Fruit fly (Drosophila melanogaster) whole organism, embryonic: Measurements from ENCODE around the gene Rpn1.

Source experiments
- ATbp ChIP-seq: fragments of 200-800 bp; sonication (Bioruptor generic); optimal IDR thresholded peaks from 2 replicates; lab custom pipeline; 2017; ENCODE audit warnings: missing biosample characterization, mild to moderate bottlenecking, missing genetic modification characterization, missing genetic modification reagents
- Adf1 ChIP-seq: fragments of 200-800 bp; sonication (Bioruptor generic); IDR thresholded peaks from 2 replicates; pipeline ENCODE4 v1.3.6; 2022; ENCODE audit warnings: missing biosample characterization, missing genetic modification characterization
- CG10543 ChIP-seq: fragments of 200-800 bp; sonication (Bioruptor generic); optimal IDR thresholded peaks from 3 replicates; lab custom pipeline; 2017; ENCODE audit warnings: missing biosample characterization, mild to moderate bottlenecking, missing genetic modification characterization, moderate library complexity
- CG10959 ChIP-seq: fragments of 200-800 bp; sonication (Bioruptor generic); IDR thresholded peaks from 2 replicates; pipeline ENCODE4 v1.3.6; 2022; ENCODE audit warnings: missing biosample characterization, missing genetic modification characterization
- CG11695 ChIP-seq: fragments of 200-800 bp; sonication (Bioruptor generic); IDR thresholded peaks from 3 replicates; pipeline ENCODE4 v1.3.6; 2022; ENCODE audit warnings: missing biosample characterization, missing genetic modification characterization
- CG12219 ChIP-seq: fragments of 200-800 bp; sonication (Bioruptor generic); optimal IDR thresholded peaks from 3 replicates; lab custom pipeline; 2018; ENCODE audit warnings: missing biosample characterization, mild to moderate bottlenecking, missing genetic modification characterization
- CG13287 ChIP-seq: fragments of 200-800 bp; sonication (Bioruptor generic); IDR thresholded peaks from 2 replicates; pipeline ENCODE4 v1.3.6; 2022; ENCODE audit warnings: missing biosample characterization, missing genetic modification characterization; ENCODE audit not compliant: partially characterized antibody
- CG13624 ChIP-seq: fragments of 200-800 bp; sonication (Bioruptor generic); optimal IDR thresholded peaks from 2 replicates; lab custom pipeline; 2016; ENCODE audit warnings: missing biosample characterization, missing genetic modification characterization
- CG14667 ChIP-seq: fragments of 200-800 bp; sonication (Bioruptor generic); IDR thresholded peaks from 2 replicates; pipeline ENCODE4 v1.3.6; 2022; ENCODE audit warnings: missing biosample characterization, missing genetic modification characterization
- CG1603 ChIP-seq: fragments of 200-800 bp; sonication (Bioruptor generic); optimal IDR thresholded peaks from 2 replicates; lab custom pipeline; 2019; ENCODE audit warnings: missing biosample characterization, mild to moderate bottlenecking, missing genetic modification characterization, moderate library complexity
- CG18011 ChIP-seq: fragments of 200-800 bp; sonication (Bioruptor generic); optimal IDR thresholded peaks from 2 replicates; lab custom pipeline; 2017; ENCODE audit warnings: missing biosample characterization, missing genetic modification characterization, mild to moderate bottlenecking, moderate library complexity, missing genotype
- CG2199 ChIP-seq: fragments of 200-800 bp; sonication (Bioruptor generic); IDR thresholded peaks from 3 replicates; pipeline ENCODE4 v1.3.6; 2022; ENCODE audit warnings: missing biosample characterization, missing genetic modification characterization
- CG3163 ChIP-seq: fragments of 200-800 bp; sonication (Bioruptor generic); optimal IDR thresholded peaks from 3 replicates; lab custom pipeline; 2016; ENCODE audit warnings: missing biosample characterization, missing genetic modification characterization
- CG32532 ChIP-seq: fragments of 200-800 bp; sonication (Bioruptor generic); IDR thresholded peaks from 2 replicates; pipeline ENCODE4 v1.3.6; 2022; ENCODE audit warnings: missing biosample characterization, missing genetic modification characterization
- CG3995 ChIP-seq: fragments of 200-800 bp; sonication (Bioruptor generic); optimal IDR thresholded peaks from 3 replicates; lab custom pipeline; 2016; ENCODE audit warnings: missing biosample characterization, missing genetic modification characterization
- CG6813 ChIP-seq: fragments of 200-800 bp; sonication (Bioruptor generic); optimal IDR thresholded peaks from 2 replicates; lab custom pipeline; 2017; ENCODE audit warnings: missing biosample characterization, missing genetic modification characterization, mild to moderate bottlenecking, moderate library complexity, missing genetic modification reagents
- CG7987 ChIP-seq: fragments of 200-800 bp; sonication (Bioruptor generic); optimal IDR thresholded peaks from 2 replicates; lab custom pipeline; 2018; ENCODE audit warnings: missing biosample characterization, mild to moderate bottlenecking, missing genetic modification characterization, moderate library complexity
- CG8290 ChIP-seq, 3 experiments: fragments of 200-800 bp; sonication (Bioruptor generic); optimal IDR thresholded peaks; 2 replicates each; lab custom pipeline; 2016 to 2019; ENCODE audit warnings: missing biosample characterization in 3 of 3, missing genetic modification characterization in 3 of 3, mild to moderate bottlenecking in 2 of 3, moderate library complexity in 1 of 3
- CG8359 ChIP-seq: fragments of 200-800 bp; sonication (Bioruptor generic); optimal IDR thresholded peaks from 2 replicates; lab custom pipeline; 2017; ENCODE audit warnings: missing biosample characterization, mild to moderate bottlenecking, missing genetic modification characterization, borderline replicate concordance
- CG9932 ChIP-seq: fragments of 200-800 bp; sonication (Bioruptor generic); IDR thresholded peaks from 2 replicates; pipeline ENCODE4 v1.3.6; 2022; ENCODE audit warnings: missing biosample characterization, missing genetic modification characterization
- Deaf1 ChIP-seq: fragments of 200-800 bp; optimal IDR thresholded peaks from 3 replicates; lab custom pipeline; 2019; ENCODE audit warnings: missing biosample characterization, mild to moderate bottlenecking, missing genetic modification characterization, moderate library complexity
- Doc2 ChIP-seq: fragments of 200-800 bp; sonication (Bioruptor generic); IDR thresholded peaks from 2 replicates; pipeline ENCODE4 v1.3.6; 2022; ENCODE audit warnings: missing biosample characterization, missing genetic modification characterization
- Drgx ChIP-seq: fragments of 200-800 bp; sonication (Bioruptor generic); IDR thresholded peaks from 2 replicates; pipeline ENCODE4 v1.3.6; 2022; ENCODE audit warnings: missing biosample characterization, missing genetic modification characterization
- Elba2 ChIP-seq: fragments of 200-800 bp; sonication (Bioruptor generic); optimal IDR thresholded peaks from 3 replicates; lab custom pipeline; 2016; ENCODE audit warnings: missing biosample characterization, missing genetic modification characterization
- Fer1 ChIP-seq: fragments of 200-800 bp; sonication (Bioruptor generic); optimal IDR thresholded peaks from 2 replicates; lab custom pipeline; 2017; ENCODE audit warnings: missing biosample characterization, mild to moderate bottlenecking, missing genetic modification characterization
- Hmr ChIP-seq: fragments of 200-800 bp; sonication (Bioruptor generic); optimal IDR thresholded peaks from 3 replicates; lab custom pipeline; 2017; ENCODE audit warnings: mild to moderate bottlenecking, missing biosample characterization, missing genetic modification reagents, missing genetic modification characterization
- Jarid2 ChIP-seq: fragments of 200-800 bp; sonication (Bioruptor generic); optimal IDR thresholded peaks from 3 replicates; lab custom pipeline; 2017; ENCODE audit warnings: mild to moderate bottlenecking, missing biosample characterization, missing genetic modification reagents, missing genetic modification characterization
- Med ChIP-seq: fragments of 200-800 bp; sonication (Bioruptor generic); peaks from one replicate; lab custom pipeline; 2016; ENCODE audit warnings: missing biosample characterization, missing genetic modification characterization, mild to moderate bottlenecking, inconsistent platforms, moderate library complexity
- NK7.1 ChIP-seq: fragments of 200-800 bp; sonication (Bioruptor generic); optimal IDR thresholded peaks from 3 replicates; lab custom pipeline; 2016; ENCODE audit warnings: missing biosample characterization, missing genetic modification characterization
- Ptx1 ChIP-seq: fragments of 200-800 bp; sonication (Bioruptor generic); IDR thresholded peaks from 2 replicates; pipeline ENCODE4 v1.3.6; 2022; ENCODE audit warnings: missing biosample characterization, missing genetic modification characterization
- Rfx ChIP-seq: fragments of 200-800 bp; sonication (Bioruptor generic); IDR thresholded peaks from 2 replicates; pipeline ENCODE4 v1.3.6; 2022; ENCODE audit warnings: missing biosample characterization, missing genetic modification characterization
- Scr ChIP-seq: fragments of 200-800 bp; sonication (Bioruptor generic); IDR thresholded peaks from 2 replicates; pipeline ENCODE4 v1.3.6; 2022; ENCODE audit warnings: missing biosample characterization, missing genetic modification characterization; ENCODE audit not compliant: partially characterized antibody
- cato ChIP-seq: fragments of 200-800 bp; sonication (Bioruptor generic); optimal IDR thresholded peaks from 2 replicates; lab custom pipeline; 2016; ENCODE audit warnings: missing biosample characterization, missing genetic modification characterization, borderline replicate concordance
- caup ChIP-seq: fragments of 200-800 bp; sonication (Bioruptor generic); optimal IDR thresholded peaks from 3 replicates; lab custom pipeline; 2017; ENCODE audit warnings: missing biosample characterization, mild to moderate bottlenecking, missing genetic modification characterization, moderate library complexity; ENCODE audit not compliant: severe bottlenecking
- cg ChIP-seq: fragments of 200-800 bp; sonication (Bioruptor generic); optimal IDR thresholded peaks from 3 replicates; lab custom pipeline; 2019; ENCODE audit warnings: missing biosample characterization, mild to moderate bottlenecking, missing genetic modification characterization, moderate library complexity
- chinmo ChIP-seq: fragments of 200-800 bp; sonication (Bioruptor generic); IDR thresholded peaks from 4 replicates; pipeline ENCODE4 v1.3.6; 2022; ENCODE audit warnings: missing biosample characterization, missing genetic modification characterization; ENCODE audit not compliant: partially characterized antibody
- chn ChIP-seq: fragments of 200-800 bp; sonication (Bioruptor generic); optimal IDR thresholded peaks from 2 replicates; lab custom pipeline; 2016; ENCODE audit warnings: missing biosample characterization, missing genetic modification characterization
- disco-r ChIP-seq: fragments of 200-800 bp; sonication (Bioruptor generic); optimal IDR thresholded peaks from 2 replicates; lab custom pipeline; 2016; ENCODE audit warnings: missing biosample characterization, missing genetic modification characterization
- fd102C ChIP-seq: fragments of 200-800 bp; sonication (Bioruptor generic); optimal IDR thresholded peaks from 2 replicates; lab custom pipeline; 2018; ENCODE audit warnings: missing biosample characterization, mild to moderate bottlenecking, missing genetic modification characterization, moderate library complexity
- gcm2 ChIP-seq: fragments of 200-800 bp; sonication (Bioruptor generic); optimal IDR thresholded peaks from 2 replicates; lab custom pipeline; 2016; ENCODE audit warnings: missing biosample characterization, missing genetic modification characterization
- gem ChIP-seq: fragments of 200-800 bp; sonication (Bioruptor generic); optimal IDR thresholded peaks from 2 replicates; lab custom pipeline; 2019; ENCODE audit warnings: missing biosample characterization, mild to moderate bottlenecking, missing genetic modification characterization, moderate library complexity
- gro ChIP-seq: fragments of 200-800 bp; sonication (Bioruptor generic); optimal IDR thresholded peaks from 2 replicates; lab custom pipeline; 2016; ENCODE audit warnings: missing biosample characterization, missing genetic modification characterization
- her ChIP-seq: fragments of 200-800 bp; sonication (Bioruptor generic); optimal IDR thresholded peaks from 2 replicates; lab custom pipeline; 2016; ENCODE audit warnings: missing biosample characterization, missing genetic modification characterization
- klu ChIP-seq: fragments of 200-800 bp; sonication (Bioruptor generic); IDR thresholded peaks from 2 replicates; pipeline ENCODE4 v1.3.6; 2022; ENCODE audit warnings: missing biosample characterization, missing genetic modification characterization
- lab ChIP-seq: fragments of 200-800 bp; sonication (Bioruptor generic); optimal IDR thresholded peaks from 3 replicates; lab custom pipeline; 2017; ENCODE audit warnings: missing biosample characterization, missing genetic modification characterization, mild to moderate bottlenecking, moderate library complexity, missing genetic modification reagents
- maf-S ChIP-seq: fragments of 200-800 bp; sonication (Bioruptor generic); optimal IDR thresholded peaks from 2 replicates; lab custom pipeline; 2016; ENCODE audit warnings: missing biosample characterization, missing genetic modification characterization
- prd ChIP-seq, 3 experiments: fragments of >200 bp in 2 of 3; fragments of 200-800 bp in 1 of 3; sonication (Bioruptor generic) in 1 of 3; optimal IDR thresholded peaks in 2 of 3; IDR thresholded peaks in 1 of 3; 2 replicates in 2 of 3; 3 replicates in 1 of 3; pipeline versions ENCODE4 v1.3.6 to Lab custom; 2017 to 2022; ENCODE audit warnings: missing biosample characterization in 1 of 3, missing genetic modification characterization in 1 of 3
- slbo ChIP-seq: fragments of 200-800 bp; sonication (Bioruptor generic); IDR thresholded peaks from 2 replicates; pipeline ENCODE4 v1.3.6; 2022; ENCODE audit warnings: missing biosample characterization, missing genetic modification characterization
- tna ChIP-seq: fragments of 200-800 bp; sonication (Bioruptor generic); IDR thresholded peaks from 2 replicates; pipeline ENCODE4 v1.3.6; 2022; ENCODE audit warnings: missing biosample characterization, missing genetic modification characterization; ENCODE audit not compliant: partially characterized antibody
- vfl ChIP-seq: fragments of 200-800 bp; sonication (Bioruptor generic); optimal IDR thresholded peaks from 2 replicates; lab custom pipeline; 2016; ENCODE audit warnings: missing biosample characterization, missing genetic modification characterization

The Rpn1 gene

dm6 chr3L:19939024-19939423, 24.2 kb downstream of the Rpn1 start, which contains the start of gene Ac76E (continued):
- TF ChIP-seq maf-S (GFP tag; lab: Kevin White, UChicago) (no peak), CG7987 (peak; percentile 1), gro (peak; percentile 80), slbo (GFP tag; lab: Robert Waterston, UW) (peak; percentile 29), Scr (GFP tag; lab: Robert Waterston, UW) (no peak), tna (no peak; the same call in 1 of the 2 replicates), Adf1 (GFP tag; lab: Robert Waterston, UW) (peak; percentile 43; the same call in 1 of the 2 replicates), lab (peak; percentile 51), Med (GFP tag; lab: Kevin White, UChicago) (peak; percentile 81), Fer1 (peak; percentile 40), CG32532 (peak; percentile 45; the same call in 1 of the 2 replicates), CG3995 (GFP tag; lab: Kevin White, UChicago) (no peak), CG10543 (GFP tag; lab: Kevin White, UChicago) (peak; percentile 46), CG2199 (GFP tag; lab: Robert Waterston, UW) (peak; percentile 60; the same call in 1 of the 3 replicates), CG13287 (GFP tag; lab: Robert Waterston, UW) (no peak; the same call in 1 of the 2 replicates), Rfx (peak; percentile 35; the same call in 1 of the 2 replicates), caup (GFP tag; lab: Kevin White, UChicago) (peak; percentile 32), Ptx1 (no peak), CG8290 (GFP tag; optimal IDR thresholded peaks at IDR 0.05; lab: Kevin White, UChicago) (no peak), CG8290 (tag; optimal IDR thresholded peaks at IDR 0.05; lab: Kevin White, UChicago) (peak in 1 of 2 experiments; percentile 73), Doc2 (GFP tag; lab: Robert Waterston, UW) (no peak), chinmo (GFP tag; lab: Robert Waterston, UW) (peak; percentile 94), CG3163 (no peak), CG13624 (GFP tag; lab: Kevin White, UChicago) (peak; percentile 14), Jarid2 (GFP tag; lab: Kevin White, UChicago) (peak; percentile 92), Elba2 (GFP tag; lab: Kevin White, UChicago) (peak; percentile 77), CG6813 (no peak), Deaf1 (peak; percentile 87), CG9932 (GFP tag; lab: Robert Waterston, UW) (peak; percentile 16; the same call in 1 of the 2 replicates), cg (peak; percentile 37), chn (peak; percentile 33), CG11695 (GFP tag; lab: Robert Waterston, UW) (0 out of 3 replicates have a peak, but pooled peaks have one; percentile 26)

dm6 chr3L:19940349-19940748, 25.5 kb downstream of the Rpn1 start:
- TF ChIP-seq disco-r (GFP tag; lab: Kevin White, UChicago) (no peak), CG8359 (no peak), gem (tag; lab: Kevin White, UChicago) (peak; percentile 50), CG12219 (GFP tag; lab: Kevin White, UChicago) (no peak), CG18011 (GFP tag; lab: Kevin White, UChicago) (no peak), gcm2 (GFP tag; lab: Kevin White, UChicago) (no peak), fd102C (GFP tag; lab: Kevin White, UChicago) (no peak), vfl (no peak), gro (no peak), CG14667 (GFP tag; lab: Robert Waterston, UW) (no peak), cato (GFP tag; lab: Kevin White, UChicago) (no peak), prd (optimal IDR thresholded peaks at IDR 0.05; lab: Kevin White, UChicago) (no peak), prd (GFP tag; IDR thresholded peaks at IDR 0.05; lab: Robert Waterston, UW) (no peak), NK7.1 (no peak), her (GFP tag; lab: Kevin White, UChicago) (no peak), ATbp (GFP tag; lab: Kevin White, UChicago) (no peak), CG1603 (tag; lab: Kevin White, UChicago) (no peak), Hmr (GFP tag; lab: Kevin White, UChicago) (peak; percentile 5), CG10959 (GFP tag; lab: Robert Waterston, UW) (no peak), klu (GFP tag; lab: Robert Waterston, UW) (no peak), Drgx (GFP tag; lab: Robert Waterston, UW) (no peak)
